Worm (Caenorhabditis elegans): ENCODE results near the gene del-1.

Gene del-1

ce11 chrX:14297209-14297608 lies 29.3 kb downstream of the del-1 start (continued):
- no peak for TF ChIP-seq rpc-1 (optimal IDR thresholded peaks at IDR 0.05)
- TF ChIP-seq rpc-1 (tag; optimal IDR thresholded peaks at IDR 0.05) = no peak
- TF ChIP-seq ZK185.1 (tag; optimal IDR thresholded peaks at IDR 0.05; ENCODE audit: poor library complexity, severe bottlenecking) = no peak
- no peak for TF ChIP-seq ceh-79 (tag; optimal IDR thresholded peaks at IDR 0.05)
- no peak for TF ChIP-seq aptf-3 (GFP tag; IDR thresholded peaks at IDR 0.05)
- TF ChIP-seq xnd-1 (tag; optimal IDR thresholded peaks at IDR 0.05) = no peak
- no peak for TF ChIP-seq mxl-1 (tag; optimal IDR thresholded peaks at IDR 0.05)
- peak; percentile 9 to 24 for TF ChIP-seq let-607 (tag; optimal IDR thresholded peaks at IDR 0.05)
- TF ChIP-seq die-1 (tag; optimal IDR thresholded peaks at IDR 0.05) = peak; percentile 16
- TF ChIP-seq ztf-22 (GFP tag; optimal IDR thresholded peaks at IDR 0.05) = peak; percentile 5
- TF ChIP-seq ceh-91 (GFP tag; IDR thresholded peaks at IDR 0.05) = no peak
- peak; percentile 36 for TF ChIP-seq madf-10 (tag; optimal IDR thresholded peaks at IDR 0.05)
- TF ChIP-seq T07F8.4 (tag; optimal IDR thresholded peaks at IDR 0.05) = no peak
- TF ChIP-seq ztf-6 (GFP tag; IDR thresholded peaks at IDR 0.05) = no peak
- peak; percentile 93 for TF ChIP-seq zfh-2 (GFP tag; conservative IDR thresholded peaks at IDR 0.05)
- no peak for TF ChIP-seq snpc-1.3 (tag; optimal IDR thresholded peaks at IDR 0.05; ENCODE audit: insufficient read depth)
- no peak for TF ChIP-seq nfya-1 (tag; optimal IDR thresholded peaks at IDR 0.05; ENCODE audit: borderline replicate concordance, insufficient read depth)
- TF ChIP-seq lin-54 (GFP tag; optimal IDR thresholded peaks at IDR 0.05) = no peak
- TF ChIP-seq F39B2.1 (GFP tag; IDR thresholded peaks at IDR 0.05) = no peak
- peak; percentile 45 for TF ChIP-seq somi-1 (GFP tag; optimal IDR thresholded peaks at IDR 0.05)
- no peak for TF ChIP-seq F49E8.2 (tag; optimal IDR thresholded peaks at IDR 0.05; ENCODE audit: insufficient read depth)
- TF ChIP-seq ceh-40 (GFP tag; IDR thresholded peaks at IDR 0.05) = no peak
- TF ChIP-seq sptf-2 (GFP tag; optimal IDR thresholded peaks at IDR 0.05) = no peak
- TF ChIP-seq pha-4 (tag; optimal IDR thresholded peaks at IDR 0.05) = no peak
- peak; percentile 75 for TF ChIP-seq attf-5 (GFP tag; optimal IDR thresholded peaks at IDR 0.05)
- no peak for TF ChIP-seq dpl-1 (GFP tag; optimal IDR thresholded peaks at IDR 0.05)
- no peak for TF ChIP-seq mel-28 (tag; optimal IDR thresholded peaks at IDR 0.05; ENCODE audit: borderline replicate concordance)
- no peak for TF ChIP-seq F22D6.2 (tag; optimal IDR thresholded peaks at IDR 0.05)
- TF ChIP-seq lin-40 (tag; optimal IDR thresholded peaks at IDR 0.05) = peak; percentile 74
- no peak for TF ChIP-seq Y53G8AR.9 (GFP tag; conservative IDR thresholded peaks at IDR 0.05)
- no peak for TF ChIP-seq ama-1 (optimal IDR thresholded peaks at IDR 0.05)
- TF ChIP-seq ama-1 (GFP tag; optimal IDR thresholded peaks at IDR 0.05) = no peak
- 0 out of 2 replicates have a peak, but pooled peaks have one; percentile 43 for TF ChIP-seq ekl-4 (GFP tag; IDR thresholded peaks at IDR 0.05)
- no peak for TF ChIP-seq hlh-26 (GFP tag; conservative IDR thresholded peaks at IDR 0.05)
- TF ChIP-seq B0035.1 (tag; optimal IDR thresholded peaks at IDR 0.05) = no peak
- TF ChIP-seq sea-2 (GFP tag; IDR thresholded peaks at IDR 0.05) = no peak
- no peak for TF ChIP-seq cebp-1 (GFP tag; IDR thresholded peaks at IDR 0.05)
- TF ChIP-seq cebp-1 (tag; optimal IDR thresholded peaks at IDR 0.05) = no peak
- TF ChIP-seq attf-6 (GFP tag; IDR thresholded peaks at IDR 0.05) = no peak
- TF ChIP-seq ztf-18 (tag; optimal IDR thresholded peaks at IDR 0.05) = no peak
- no peak for TF ChIP-seq unc-130 (GFP tag; optimal IDR thresholded peaks at IDR 0.05)
- TF ChIP-seq atf-7 (tag; optimal IDR thresholded peaks at IDR 0.05) = no peak
- TF ChIP-seq F33H1.4 (GFP tag; IDR thresholded peaks at IDR 0.05) = no peak
- TF ChIP-seq ztf-25 (GFP tag; IDR thresholded peaks at IDR 0.05) = no peak

Data from whole organism, young adult.